Fruit fly (Drosophila melanogaster): ENCODE data around the gene Drgx.

DNA sequence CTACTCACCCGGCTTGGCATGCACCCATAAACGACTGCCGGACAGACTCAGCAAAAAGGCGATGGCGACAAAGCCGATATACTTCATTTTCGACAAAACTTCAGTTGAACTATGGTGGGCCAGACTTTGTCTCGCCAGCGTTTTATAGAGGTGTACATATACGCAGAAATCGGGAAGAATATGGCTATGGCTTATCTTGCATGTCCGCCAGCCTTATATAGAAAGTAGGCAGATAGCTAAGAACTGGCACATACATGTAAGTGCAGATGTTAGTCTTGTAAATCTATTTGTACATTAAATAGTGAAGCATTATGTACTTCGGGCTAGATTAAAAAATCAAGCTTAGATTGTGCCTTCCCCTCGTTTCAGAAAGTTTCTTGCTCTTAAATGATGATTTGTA, 30.5 kb downstream of the Drgx start, which contains the start of gene CG3513:
- TF ChIP-seq CG15710 (tag; optimal IDR thresholded peaks at IDR 0.05) (no peak), CG8301 (tag; optimal IDR thresholded peaks at IDR 0.05) (no peak), CG4496 (GFP tag; IDR thresholded peaks at IDR 0.05) (no peak), CG32121 (GFP tag; IDR thresholded peaks at IDR 0.05) (no peak), CG34367 (tag; optimal IDR thresholded peaks at IDR 0.05) (no peak), EcR (GFP tag; optimal IDR thresholded peaks at IDR 0.05) (no peak), D1 (tag; optimal IDR thresholded peaks at IDR 0.05) (no peak), rn (GFP tag; IDR thresholded peaks at IDR 0.05) (no peak)

All from whole organism, pupa.